Fruit fly (Drosophila melanogaster): Measurements from ENCODE around the gene Ir68a.

Gene Ir68a

dm6 chr3L:11248303-11248702 is 12.3 kb upstream of the Ir68a start (continued):
- TF ChIP-seq CG2712 (tag; optimal IDR thresholded peaks at IDR 0.05) (no peak), E2f1 (GFP tag; IDR thresholded peaks at IDR 0.05) (no peak), row (GFP tag; IDR thresholded peaks at IDR 0.05) (no peak), eyg (GFP tag; optimal IDR thresholded peaks at IDR 0.05) (no peak), ci (GFP tag; IDR thresholded peaks at IDR 0.05) (peak; percentile 83), Dfd (GFP tag; optimal IDR thresholded peaks at IDR 0.05) (no peak), CG2889 (GFP tag; IDR thresholded peaks at IDR 0.05) (no peak), CG9609 (GFP tag; optimal IDR thresholded peaks at IDR 0.05) (no peak), unc-4 (GFP tag; IDR thresholded peaks at IDR 0.05; ENCODE audit: partially characterized antibody) (no peak), CG1233 (GFP tag; optimal IDR thresholded peaks at IDR 0.05) (no peak), CG4820 (GFP tag; optimal IDR thresholded peaks at IDR 0.05) (no peak), CG10209 (GFP tag; optimal IDR thresholded peaks at IDR 0.05) (no peak), onecut (GFP tag; IDR thresholded peaks at IDR 0.05) (peak; percentile 41; the same call in 1 of the 2 replicates), seq (GFP tag; IDR thresholded peaks at IDR 0.05) (no peak), HmgZ (tag; optimal IDR thresholded peaks at IDR 0.05) (peak; percentile 24), gsb (GFP tag; IDR thresholded peaks at IDR 0.05) (no peak), CG4707 (GFP tag; optimal IDR thresholded peaks at IDR 0.05) (no peak), CG12659 (GFP tag; optimal IDR thresholded peaks at IDR 0.05) (no peak), CG6813 (GFP tag; optimal IDR thresholded peaks at IDR 0.05) (no peak), CG34422 (GFP tag; IDR thresholded peaks at IDR 0.05) (no peak; the same call in 2 of the 3 replicates), CG10979 (tag; optimal IDR thresholded peaks at IDR 0.05) (no peak), sisA (GFP tag; IDR thresholded peaks at IDR 0.05) (no peak), CG12744 (GFP tag; optimal IDR thresholded peaks at IDR 0.05) (no peak), CG10462 (GFP tag; optimal IDR thresholded peaks at IDR 0.05) (no peak), CG6791 (GFP tag; IDR thresholded peaks at IDR 0.05; ENCODE audit: partially characterized antibody) (no peak; the same call in 2 of the 3 replicates), luna (GFP tag; optimal IDR thresholded peaks at IDR 0.05) (no peak), ash1 (GFP tag; optimal IDR thresholded peaks at IDR 0.05) (peak; percentile 55), nerfin-1 (tag; optimal IDR thresholded peaks at IDR 0.05) (no peak), crp (GFP tag; optimal IDR thresholded peaks at IDR 0.05) (no peak), lab (GFP tag; optimal IDR thresholded peaks at IDR 0.05) (peak; percentile 25), schlank (tag; optimal IDR thresholded peaks at IDR 0.05) (no peak), ind (GFP tag; optimal IDR thresholded peaks at IDR 0.05) (no peak), Mes4 (GFP tag; optimal IDR thresholded peaks at IDR 0.05) (no peak), nom (GFP tag; optimal IDR thresholded peaks at IDR 0.05) (no peak), Antp (GFP tag; optimal IDR thresholded peaks at IDR 0.05) (no peak), Med (GFP tag) (peak; percentile 70), emc (GFP tag; optimal IDR thresholded peaks at IDR 0.05) (no peak), CG12299 (tag; optimal IDR thresholded peaks at IDR 0.05) (no peak), chn (GFP tag; optimal IDR thresholded peaks at IDR 0.05) (no peak), grau (tag; optimal IDR thresholded peaks at IDR 0.05) (peak; percentile 22), CG2120 (GFP tag; optimal IDR thresholded peaks at IDR 0.05) (no peak), CG16863 (GFP tag; optimal IDR thresholded peaks at IDR 0.05) (no peak), CG17612 (GFP tag; IDR thresholded peaks at IDR 0.05) (no peak), crol (GFP tag; IDR thresholded peaks at IDR 0.05) (no peak), CG2116 (GFP tag; optimal IDR thresholded peaks at IDR 0.05) (no peak), CG4424 (GFP tag; optimal IDR thresholded peaks at IDR 0.05) (no peak), HHEX (GFP tag; optimal IDR thresholded peaks at IDR 0.05) (peak; percentile 31), z (GFP tag; IDR thresholded peaks at IDR 0.05) (no peak), Taf1 (GFP tag; IDR thresholded peaks at IDR 0.05) (no peak), CG8944 (GFP tag; optimal IDR thresholded peaks at IDR 0.05) (no peak), CG7786 (GFP tag; optimal IDR thresholded peaks at IDR 0.05) (no peak), CG15601 (tag; optimal IDR thresholded peaks at IDR 0.05) (no peak)

Measured in whole organism, embryonic.